Worm (Caenorhabditis elegans): ENCODE data around the gene ttyh-1.

DNA sequence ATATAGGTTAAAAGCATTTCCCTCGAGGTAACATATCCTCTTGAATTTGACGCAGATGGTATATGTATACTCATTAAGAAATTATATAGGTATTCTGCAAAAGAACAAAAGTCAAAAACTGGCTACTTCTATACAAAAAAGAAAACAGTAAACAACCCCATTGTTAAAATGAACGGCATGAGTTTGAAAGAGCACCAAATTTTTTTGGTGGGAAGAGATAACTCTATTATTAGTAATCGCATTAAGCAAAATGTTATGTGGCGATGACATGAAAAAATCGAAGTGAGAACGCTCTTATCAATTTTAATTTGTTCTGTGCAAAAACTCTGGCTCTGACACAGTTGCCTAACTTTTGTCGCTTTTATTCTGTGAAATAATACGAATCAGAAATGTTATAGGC lies 50.1 kb downstream of the ttyh-1 start, which contains the start of gene F46C3.2:
- TF ChIP-seq lir-3 (tag; optimal IDR thresholded peaks at IDR 0.05; ENCODE audit: poor library complexity) (no peak), nhr-11 (tag; optimal IDR thresholded peaks at IDR 0.05) (no peak), elt-2 (tag; optimal IDR thresholded peaks at IDR 0.05) (no peak), hlh-4 (tag; optimal IDR thresholded peaks at IDR 0.05) (no peak), mep-1 (tag; optimal IDR thresholded peaks at IDR 0.05) (no peak), ceh-90 (tag; optimal IDR thresholded peaks at IDR 0.05) (no peak), lin-39 (tag; optimal IDR thresholded peaks at IDR 0.05) (no peak), lin-35 (GFP tag; optimal IDR thresholded peaks at IDR 0.05) (no peak)

Data from whole organism, L1 larva.